Fruit fly (Drosophila melanogaster): ENCODE results near the gene CG34159.
A peak's percentile ranks its signal among the peaks of the same experiment; 100 is the strongest.

Gene CG34159

DNA sequence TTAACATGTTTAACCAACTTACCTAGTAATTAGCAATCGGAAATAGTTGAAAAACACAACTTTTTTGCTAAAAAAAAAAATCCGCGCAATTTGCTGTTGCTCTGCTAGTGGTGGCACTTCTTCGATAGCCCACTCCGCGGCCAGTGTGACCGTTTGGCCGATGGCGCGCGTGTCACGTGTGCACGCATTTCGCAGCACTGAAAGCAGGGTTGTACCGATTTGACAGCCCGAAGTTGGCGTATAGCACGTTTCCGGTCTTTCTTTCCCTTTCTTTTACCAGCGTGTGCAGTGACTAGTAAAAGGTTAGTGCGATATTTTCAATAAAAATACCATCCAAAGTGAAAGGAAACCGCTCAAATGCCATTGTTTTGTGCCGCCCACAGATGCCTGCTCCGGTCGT, 3.3 kb downstream of the CG34159 start, which contains the start of the genes Ripalpha and RpL7 (continued):
- peak; percentile 95 for TF ChIP-seq CG17568 (GFP tag; optimal IDR thresholded peaks at IDR 0.05)
- TF ChIP-seq CG11695 (GFP tag; IDR thresholded peaks at IDR 0.05): peak; percentile 90
- TF ChIP-seq dan (GFP tag; IDR thresholded peaks at IDR 0.05): no peak
- TF ChIP-seq CG6654 (GFP tag; optimal IDR thresholded peaks at IDR 0.05): peak; percentile 90
- TF ChIP-seq CG17186 (GFP tag; optimal IDR thresholded peaks at IDR 0.05): peak; percentile 99
- TF ChIP-seq CG10267 (tag; optimal IDR thresholded peaks at IDR 0.05): peak; percentile 99
- TF ChIP-seq CG6254 (GFP tag; optimal IDR thresholded peaks at IDR 0.05): peak; percentile 90
- peak; percentile 96 for TF ChIP-seq Asciz (GFP tag; optimal IDR thresholded peaks at IDR 0.05)
- peak; percentile 70 for TF ChIP-seq Deaf1 (tag; optimal IDR thresholded peaks at IDR 0.05)
- TF ChIP-seq exex (tag; optimal IDR thresholded peaks at IDR 0.05): peak; percentile 78
- TF ChIP-seq fu2 (GFP tag; optimal IDR thresholded peaks at IDR 0.05): peak; percentile 98
- peak; percentile 88 for TF ChIP-seq ro (GFP tag; IDR thresholded peaks at IDR 0.05)
- peak in 1 of 3 experiments; percentile 78 for TF ChIP-seq lola (GFP tag; optimal IDR thresholded peaks at IDR 0.05)
- TF ChIP-seq hkb (optimal IDR thresholded peaks at IDR 0.05): peak; percentile 50
- TF ChIP-seq hkb (GFP tag; IDR thresholded peaks at IDR 0.05): peak; percentile 95
- no peak for TF ChIP-seq D (optimal IDR thresholded peaks at IDR 0.05)
- peak; percentile 93 for TF ChIP-seq D (GFP tag; optimal IDR thresholded peaks at IDR 0.05)
- TF ChIP-seq CG6689 (GFP tag; IDR thresholded peaks at IDR 0.05): peak; percentile 88
- peak; percentile 84 for TF ChIP-seq CG34224 (GFP tag; IDR thresholded peaks at IDR 0.05; ENCODE audit: partially characterized antibody)
- peak; percentile 50; the same call in 1 of the 3 replicates for TF ChIP-seq jigr1 (GFP tag; IDR thresholded peaks at IDR 0.05)
- TF ChIP-seq tap (tag; optimal IDR thresholded peaks at IDR 0.05): peak; percentile 84
- peak; percentile 98 for TF ChIP-seq CG9609 (GFP tag; optimal IDR thresholded peaks at IDR 0.05)
- TF ChIP-seq CG18619 (GFP tag; optimal IDR thresholded peaks at IDR 0.05): peak; percentile 99
- TF ChIP-seq chif (GFP tag; optimal IDR thresholded peaks at IDR 0.05): peak; percentile 96 to 99
- TF ChIP-seq Optix (GFP tag; IDR thresholded peaks at IDR 0.05): peak; percentile 95
- TF ChIP-seq kni (GFP tag; optimal IDR thresholded peaks at IDR 0.05): peak; percentile 99
- TF ChIP-seq CG8359 (GFP tag; optimal IDR thresholded peaks at IDR 0.05; ENCODE audit: borderline replicate concordance): peak; percentile 89
- TF ChIP-seq CG4617 (GFP tag; optimal IDR thresholded peaks at IDR 0.05; ENCODE audit: borderline replicate concordance): peak; percentile 99
- TF ChIP-seq Doc2 (GFP tag; IDR thresholded peaks at IDR 0.05): no peak
- peak; percentile 88 for TF ChIP-seq grau (tag; optimal IDR thresholded peaks at IDR 0.05)
- TF ChIP-seq CG15696 (tag; optimal IDR thresholded peaks at IDR 0.05): peak; percentile 79
- TF ChIP-seq repo (GFP tag; optimal IDR thresholded peaks at IDR 0.05): peak; percentile 94
- TF ChIP-seq Ptx1 (GFP tag; IDR thresholded peaks at IDR 0.05): peak; percentile 95
- TF ChIP-seq CG3407 (GFP tag; optimal IDR thresholded peaks at IDR 0.05): peak; percentile 98
- TF ChIP-seq Myb (GFP tag; optimal IDR thresholded peaks at IDR 0.05): peak; percentile 93
- TF ChIP-seq Chrac-16 (GFP tag; optimal IDR thresholded peaks at IDR 0.05): peak; percentile 94
- TF ChIP-seq CG12104 (GFP tag; optimal IDR thresholded peaks at IDR 0.05): peak; percentile 98
- TF ChIP-seq Oli (tag; optimal IDR thresholded peaks at IDR 0.05): peak; percentile 89
- peak; percentile 98 for TF ChIP-seq gcm2 (GFP tag; optimal IDR thresholded peaks at IDR 0.05)
- peak; percentile 98 for TF ChIP-seq CG1603 (tag; optimal IDR thresholded peaks at IDR 0.05)
- peak; percentile 87 for TF ChIP-seq Sox102F (GFP tag; optimal IDR thresholded peaks at IDR 0.05)
- peak; percentile 94 for TF ChIP-seq CG12299 (tag; optimal IDR thresholded peaks at IDR 0.05)
- peak; percentile 88; the same call in 3 of the 4 replicates for TF ChIP-seq Gug (GFP tag; IDR thresholded peaks at IDR 0.05)
- peak; percentile 75 for TF ChIP-seq sna (GFP tag; IDR thresholded peaks at IDR 0.05; ENCODE audit: partially characterized antibody)
- peak; percentile 90 for TF ChIP-seq ato (GFP tag; IDR thresholded peaks at IDR 0.05; ENCODE audit: partially characterized antibody)
- peak; percentile 98 for TF ChIP-seq en (GFP tag; optimal IDR thresholded peaks at IDR 0.05)
- TF ChIP-seq shn (GFP tag; optimal IDR thresholded peaks at IDR 0.05): peak; percentile 99
- peak; percentile 95 for TF ChIP-seq nmo (GFP tag; optimal IDR thresholded peaks at IDR 0.05)
- peak; percentile 93 for TF ChIP-seq CG14441 (GFP tag; IDR thresholded peaks at IDR 0.05)
- peak; percentile 77 for TF ChIP-seq CTCF (GFP tag; optimal IDR thresholded peaks at IDR 0.05)
- TF ChIP-seq Adf1 (GFP tag; IDR thresholded peaks at IDR 0.05): peak; percentile 86

All from whole organism, embryonic.